Worm (Caenorhabditis elegans) whole organism, L1 larva: ENCODE measurements around the gene attf-3.

Experiments
- dpl-1 ChIP-seq, 3 experiments: fragments of 150-350 bp in 2 of 3; sonication (generic microtip) in 1 of 3; optimal IDR thresholded peaks; 2 replicates each; lab custom pipeline; 2014 to 2017; ENCODE audit warnings: missing biosample characterization in 3 of 3, missing genetic modification characterization in 3 of 3, missing genetic modification reagents in 3 of 3
- nhr-77 ChIP-seq: fragments of 150-350 bp; optimal IDR thresholded peaks from 2 replicates; lab custom pipeline; 2014; ENCODE audit warnings: missing biosample characterization, missing genetic modification characterization
- pqm-1 ChIP-seq: sonication (generic microtip); optimal IDR thresholded peaks from 3 replicates; lab custom pipeline; 2017; ENCODE audit warnings: missing biosample characterization, missing genetic modification characterization
- tbx-2 ChIP-seq: sonication (generic microtip); optimal IDR thresholded peaks from 2 replicates; lab custom pipeline; 2016; ENCODE audit warnings: missing genetic modification characterization, missing compliant biosample characterization
- unc-130 ChIP-seq: fragments of 150-350 bp; optimal IDR thresholded peaks from 2 replicates; lab custom pipeline; 2017; ENCODE audit warnings: missing biosample characterization, missing genetic modification characterization, inconsistent platforms

ce11 chrIII:49064-49463 lies 37.1 kb downstream of the attf-3 start:
- TF ChIP-seq pqm-1: no peak
- TF ChIP-seq nhr-77 (tag; lab: Kevin White, UChicago): no peak
- no peak for TF ChIP-seq tbx-2 (tag; lab: Kevin White, UChicago)
- no peak for TF ChIP-seq unc-130
- TF ChIP-seq dpl-1 (GFP tag; optimal IDR thresholded peaks at IDR 0.05; lab: Kevin White, UChicago): no peak
